Fruit fly (Drosophila melanogaster) whole organism: ENCODE measurements around the gene Syx4.

Source experiments
- CG8478 ChIP-seq: fragments of >200 bp; optimal IDR thresholded peaks from 2 replicates; lab custom pipeline; 2018; ENCODE audit warnings: inconsistent platforms
- Dll ChIP-seq: fragments of >200 bp; optimal IDR thresholded peaks from 2 replicates; lab custom pipeline; 2017
- EcR ChIP-seq, 2 experiments: fragments of >200 bp; optimal IDR thresholded peaks; 2 replicates each; lab custom pipeline; 2017; ENCODE audit warnings: missing biosample characterization in 2 of 2, missing genetic modification characterization in 2 of 2, missing genetic modification reagents in 2 of 2
- pan ChIP-seq: fragments of >200 bp; optimal IDR thresholded peaks from 2 replicates; lab custom pipeline; 2017
- psq ChIP-seq: fragments of >200 bp; optimal IDR thresholded peaks from 2 replicates; lab custom pipeline; 2017
- usp ChIP-seq: fragments of >200 bp; optimal IDR thresholded peaks from 2 replicates; lab custom pipeline; 2017; ENCODE audit warnings: missing biosample characterization, missing genetic modification characterization, mixed read lengths

DNA sequence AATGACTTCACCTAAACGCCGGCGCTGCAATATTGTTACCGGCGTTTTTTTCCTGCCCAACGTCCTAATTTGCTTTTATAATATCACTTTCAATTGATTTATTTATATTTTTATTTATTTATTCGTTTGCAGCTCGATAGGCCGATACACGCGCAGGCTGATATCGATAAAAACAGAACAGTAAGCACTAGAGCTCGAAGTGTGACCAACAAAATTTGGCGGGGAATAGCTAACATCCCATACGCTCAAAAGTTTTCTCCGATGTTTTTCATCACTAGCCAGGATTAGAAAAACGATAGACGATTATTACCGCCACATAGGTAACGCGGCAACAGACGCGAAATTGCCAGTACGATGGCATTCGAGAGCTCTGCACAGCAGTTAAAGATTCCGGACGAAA, 30.1 kb downstream of the Syx4 start, which contains the start of the genes CG2685 and CG2694:
- TF ChIP-seq usp (GFP tag; lab: Kevin White, UChicago) (no peak), pan (lab: Kevin White, UChicago) (no peak), CG8478 (lab: Kevin White, UChicago) (no peak), psq (lab: Kevin White, UChicago) (no peak), Dll (lab: Kevin White, UChicago) (no peak), EcR (GFP tag; optimal IDR thresholded peaks at IDR 0.05; lab: Kevin White, UChicago) (no peak)
